Worm (Caenorhabditis elegans) whole organism, L1 larva: ENCODE measurements around the gene eor-1.

Source experiments
- C04F5.9 ChIP-seq: sonication (generic microtip); optimal IDR thresholded peaks from 2 replicates; lab custom pipeline; 2016; ENCODE audit warnings: missing genetic modification characterization, missing compliant biosample characterization
- C16A3.4 ChIP-seq: fragments of 150-350 bp; optimal IDR thresholded peaks from 2 replicates; lab custom pipeline; 2014; ENCODE audit warnings: missing biosample characterization, missing genetic modification characterization
- F16B12.6 ChIP-seq: fragments of 150-350 bp; optimal IDR thresholded peaks from 2 replicates; lab custom pipeline; 2014; ENCODE audit warnings: missing biosample characterization, missing genetic modification characterization
- ceh-8 ChIP-seq: fragments of 200-800 bp; sonication (Bioruptor generic); optimal IDR thresholded peaks from 2 replicates; lab custom pipeline; 2018; ENCODE audit warnings: mild to moderate bottlenecking, missing genetic modification characterization, moderate library complexity, missing compliant biosample characterization
- dpl-1 ChIP-seq, 3 experiments: fragments of 150-350 bp in 2 of 3; sonication (generic microtip) in 1 of 3; optimal IDR thresholded peaks; 2 replicates each; lab custom pipeline; 2014 to 2017; ENCODE audit warnings: missing biosample characterization in 3 of 3, missing genetic modification characterization in 3 of 3, missing genetic modification reagents in 3 of 3
- efl-1 ChIP-seq, 4 experiments: fragments of 150-350 bp; optimal IDR thresholded peaks in 3 of 4; peaks in 1 of 4; 1 replicate in 1 of 4; 2 replicates in 3 of 4; lab custom pipeline; 2014; ENCODE audit warnings: missing biosample characterization in 2 of 4, missing genetic modification characterization in 2 of 4, missing genetic modification reagents in 2 of 4
- efl-3 ChIP-seq: fragments of 200-800 bp; sonication (Bioruptor generic); optimal IDR thresholded peaks from 2 replicates; lab custom pipeline; 2018; ENCODE audit warnings: mild to moderate bottlenecking, missing genetic modification characterization, missing compliant biosample characterization
- egl-27 ChIP-seq, 2 experiments: fragments of 150-350 bp in 1 of 2; sonication (generic microtip); optimal IDR thresholded peaks; 3 replicates each; lab custom pipeline; 2017 to 2018; ENCODE audit warnings: missing biosample characterization in 2 of 2, missing genetic modification characterization in 2 of 2, missing genetic modification reagents in 2 of 2
- elt-3 ChIP-seq, 6 experiments: fragments of 150-350 bp in 1 of 6; sonication (generic microtip); optimal IDR thresholded peaks; 2 replicates each; lab custom pipeline; 2017 to 2018; ENCODE audit warnings: missing biosample characterization in 6 of 6, missing genetic modification characterization in 6 of 6, inconsistent platforms in 1 of 6
- grh-1 ChIP-seq: fragments of 200-800 bp; sonication (Bioruptor generic); IDR thresholded peaks from 2 replicates; pipeline ENCODE4 v1.3.6; 2022; ENCODE audit warnings: missing genetic modification reagents, missing genetic modification characterization, missing compliant biosample characterization
- isw-1 ChIP-seq: fragments of 200-800 bp; sonication (Bioruptor generic); IDR thresholded peaks from 2 replicates; pipeline ENCODE4 v1.3.6; 2022; ENCODE audit warnings: missing genetic modification characterization, missing compliant biosample characterization
- lin-14 ChIP-seq: fragments of 200-800 bp; sonication (Bioruptor generic); optimal IDR thresholded peaks from 2 replicates; lab custom pipeline; 2018; ENCODE audit warnings: mild to moderate bottlenecking, missing genetic modification characterization, moderate library complexity, missing compliant biosample characterization
- lin-15B ChIP-seq: fragments of 150-350 bp; sonication (generic microtip); optimal IDR thresholded peaks from 3 replicates; lab custom pipeline; 2014; ENCODE audit warnings: missing biosample characterization, missing genetic modification characterization
- lin-35 ChIP-seq, 2 experiments: fragments of 150-350 bp; optimal IDR thresholded peaks; 2 replicates each; lab custom pipeline; 2014; ENCODE audit warnings: missing biosample characterization in 2 of 2, missing genetic modification characterization in 2 of 2, missing genetic modification reagents in 2 of 2
- mab-9 ChIP-seq: fragments of 200-800 bp; sonication (Bioruptor generic); IDR thresholded peaks from 2 replicates; pipeline ENCODE4 v1.3.6; 2022; ENCODE audit warnings: missing genetic modification reagents, missing genetic modification characterization, missing compliant biosample characterization
- mdl-1 ChIP-seq, 2 experiments: fragments of 150-350 bp; optimal IDR thresholded peaks; 2 replicates each; lab custom pipeline; 2014 to 2017; ENCODE audit warnings: missing biosample characterization in 2 of 2, missing genetic modification characterization in 2 of 2, inconsistent platforms in 1 of 2
- nhr-12 ChIP-seq: sonication (generic microtip); optimal IDR thresholded peaks from 2 replicates; lab custom pipeline; 2017; ENCODE audit warnings: missing biosample characterization, missing genetic modification characterization
- nhr-19 ChIP-seq: fragments of 200-800 bp; sonication (Bioruptor generic); conservative IDR thresholded peaks from 2 replicates; pipeline ENCODE4 v1.3.6; 2022; ENCODE audit warnings: missing genetic modification characterization, missing compliant biosample characterization
- nhr-71 ChIP-seq: sonication (generic microtip); optimal IDR thresholded peaks from 2 replicates; lab custom pipeline; 2016; ENCODE audit warnings: mild to moderate bottlenecking, missing genetic modification characterization, moderate library complexity, missing compliant biosample characterization
- nhr-77 ChIP-seq: fragments of 150-350 bp; optimal IDR thresholded peaks from 2 replicates; lab custom pipeline; 2014; ENCODE audit warnings: missing biosample characterization, missing genetic modification characterization
- nhr-84 ChIP-seq: sonication (generic microtip); optimal IDR thresholded peaks from 2 replicates; lab custom pipeline; 2017; ENCODE audit warnings: missing biosample characterization, missing genetic modification characterization
- nhr-85 ChIP-seq: sonication (generic microtip); peaks from one replicate; lab custom pipeline; 2016; ENCODE audit warnings: missing genetic modification characterization, inconsistent platforms, missing compliant biosample characterization
- nhr-90 ChIP-seq: sonication (generic microtip); optimal IDR thresholded peaks from 2 replicates; lab custom pipeline; 2016; ENCODE audit warnings: mild to moderate bottlenecking, missing genetic modification characterization, missing compliant biosample characterization; ENCODE audit not compliant: poor library complexity
- pag-3 ChIP-seq: sonication (generic microtip); optimal IDR thresholded peaks from 2 replicates; lab custom pipeline; 2017; ENCODE audit warnings: missing genetic modification characterization, mild to moderate bottlenecking, missing compliant biosample characterization, antibody characterized with exemption, borderline replicate concordance; ENCODE audit not compliant: insufficient read depth
- pax-3 ChIP-seq: fragments of 200-800 bp; sonication (Bioruptor generic); optimal IDR thresholded peaks from 2 replicates; lab custom pipeline; 2018; ENCODE audit warnings: mild to moderate bottlenecking, missing genetic modification characterization, moderate library complexity, missing compliant biosample characterization
- sup-37 ChIP-seq: fragments of 200-800 bp; sonication (Bioruptor generic); optimal IDR thresholded peaks from 2 replicates; lab custom pipeline; 2018; ENCODE audit warnings: mild to moderate bottlenecking, missing genetic modification characterization, missing compliant biosample characterization
- swsn-7 ChIP-seq: sonication (generic microtip); optimal IDR thresholded peaks from 2 replicates; lab custom pipeline; 2016; ENCODE audit warnings: missing genetic modification characterization, missing compliant biosample characterization
- tbx-2 ChIP-seq: sonication (generic microtip); optimal IDR thresholded peaks from 2 replicates; lab custom pipeline; 2016; ENCODE audit warnings: missing genetic modification characterization, missing compliant biosample characterization
- unc-86 ChIP-seq: sonication (generic microtip); optimal IDR thresholded peaks from 2 replicates; lab custom pipeline; 2016; ENCODE audit warnings: missing genetic modification characterization, missing compliant biosample characterization
- unc-98 ChIP-seq: fragments of 200-800 bp; sonication (Bioruptor generic); IDR thresholded peaks from 2 replicates; pipeline ENCODE4 v1.3.6; 2022; ENCODE audit warnings: missing genetic modification characterization, missing compliant biosample characterization
- vab-15 ChIP-seq: sonication (generic microtip); optimal IDR thresholded peaks from 2 replicates; lab custom pipeline; 2017; ENCODE audit warnings: missing genotype, mild to moderate bottlenecking, missing genetic modification characterization, missing compliant biosample characterization
- zag-1 ChIP-seq: fragments of 150-350 bp; optimal IDR thresholded peaks from 2 replicates; lab custom pipeline; 2014; ENCODE audit warnings: missing biosample characterization, missing genetic modification characterization
- zip-4 ChIP-seq: fragments of 200-800 bp; sonication (Bioruptor generic); optimal IDR thresholded peaks from 2 replicates; lab custom pipeline; 2018; ENCODE audit warnings: mild to moderate bottlenecking, missing genetic modification characterization, moderate library complexity, missing compliant biosample characterization

eor-1 gene

DNA sequence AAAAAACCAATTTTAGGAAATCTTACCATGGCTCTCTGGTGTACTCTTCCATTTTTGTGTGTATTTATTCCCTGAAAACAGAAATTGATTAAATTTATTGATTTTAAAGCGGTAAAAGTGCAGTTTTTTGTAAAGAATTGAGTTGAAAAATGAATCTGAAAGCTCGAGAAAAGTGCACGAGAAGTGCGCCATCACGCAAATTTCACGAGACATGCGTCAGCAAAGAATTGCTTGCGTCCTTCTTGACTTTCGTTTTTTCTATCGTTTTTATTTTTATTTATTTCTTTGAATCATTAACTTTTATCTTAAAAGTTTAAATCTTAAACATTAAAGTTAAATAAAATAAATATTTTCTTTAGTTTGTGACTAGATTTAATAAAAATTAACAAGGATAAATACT, 53.6 kb downstream of the eor-1 start, which contains the start of gene timm-17B.1 (continued):
- TF ChIP-seq nhr-90 (tag; lab: Kevin White, UChicago) (peak; percentile 76), F16B12.6 (tag; lab: Kevin White, UChicago) (peak; percentile 55), zip-4 (GFP tag; lab: Kevin White, UChicago) (no peak), unc-98 (GFP tag; lab: Robert Waterston, UW) (no peak), mab-9 (GFP tag; lab: Robert Waterston, UW) (0 out of 2 replicates have a peak, but pooled peaks have one; percentile 40), elt-3 (tag; optimal IDR thresholded peaks at IDR 0.05; lab: Kevin White, UChicago) (peak in 2 of 6 experiments; percentile 25 to 45), unc-86 (peak; percentile 48), ceh-8 (no peak), nhr-71 (tag; lab: Kevin White, UChicago) (peak; percentile 84), nhr-85 (tag; lab: Kevin White, UChicago) (peak; percentile 79), lin-35 (GFP tag; optimal IDR thresholded peaks at IDR 0.05; lab: Kevin White, UChicago) (peak; percentile 78 to 83), dpl-1 (GFP tag; optimal IDR thresholded peaks at IDR 0.05; lab: Kevin White, UChicago) (peak; percentile 73 to 81 (median 81)), swsn-7 (tag; lab: Kevin White, UChicago) (peak; percentile 82), nhr-19 (GFP tag; lab: Robert Waterston, UW) (peak; percentile 82), egl-27 (tag; optimal IDR thresholded peaks at IDR 0.05; lab: Kevin White, UChicago) (no peak), mdl-1 (tag; optimal IDR thresholded peaks at IDR 0.05; lab: Kevin White, UChicago) (peak in 1 of 2 experiments; percentile 56), lin-15B (tag; lab: Kevin White, UChicago) (peak; percentile 50), grh-1 (GFP tag; lab: Robert Waterston, UW) (peak; percentile 63), C04F5.9 (tag; lab: Kevin White, UChicago) (peak; percentile 5), tbx-2 (tag; lab: Kevin White, UChicago) (peak; percentile 73), nhr-77 (tag; lab: Kevin White, UChicago) (peak; percentile 16), efl-3 (GFP tag; lab: Kevin White, UChicago) (no peak), pax-3 (tag; lab: Kevin White, UChicago) (no peak), nhr-84 (tag; lab: Kevin White, UChicago) (no peak), isw-1 (GFP tag; lab: Robert Waterston, UW) (peak; percentile 75), C16A3.4 (tag; lab: Kevin White, UChicago) (peak; percentile 79), vab-15 (tag; lab: Kevin White, UChicago) (no peak), zag-1 (no peak), nhr-12 (tag; lab: Kevin White, UChicago) (no peak), sup-37 (GFP tag; lab: Kevin White, UChicago) (no peak), lin-14 (GFP tag; lab: Kevin White, UChicago) (no peak)

ce11 chrIV:4744167-4744566, 54.8 kb downstream of the eor-1 start, which contains the start of gene hoe-1:
hoe-1 (minus strand) TSS chrIV:4744267.
- no peak for TF ChIP-seq efl-1 (optimal IDR thresholded peaks at IDR 0.05; lab: Kevin White, UChicago)
- TF ChIP-seq efl-1 (GFP tag; optimal IDR thresholded peaks at IDR 0.05 in 1 of 2; lab: Kevin White, UChicago): peak in 1 of 2 experiments; percentile 24
- no peak for TF ChIP-seq pag-3 (tag; lab: Kevin White, UChicago)
